Worm (Caenorhabditis elegans) whole organism, midembryonic: Measurements from ENCODE around the gene F41B4.1.
"Not testable (repeated sequence)": the region's sequence is repeated elsewhere in the genome, so short reads cannot be mapped to it uniquely, and the experiment has no call there.

Experiments used
- cog-1 ChIP-seq: sonication (generic microtip); optimal IDR thresholded peaks from 2 replicates; lab custom pipeline; 2016; ENCODE audit warnings: missing genetic modification characterization, missing compliant biosample characterization
- flt-1 ChIP-seq: fragments of 200-800 bp; sonication (Bioruptor generic); IDR thresholded peaks from 2 replicates; pipeline ENCODE4 v1.3.6; 2022; ENCODE audit warnings: missing genetic modification characterization, missing compliant biosample characterization
- klf-2 ChIP-seq: fragments of 200-800 bp; sonication (Bioruptor generic); conservative IDR thresholded peaks from 2 replicates; pipeline ENCODE4 v1.3.6; 2022; ENCODE audit warnings: missing genetic modification reagents, missing genetic modification characterization, missing compliant biosample characterization
- tab-1 ChIP-seq: fragments of 200-800 bp; sonication (Bioruptor generic); IDR thresholded peaks from 2 replicates; pipeline ENCODE4 v1.3.6; 2022; ENCODE audit warnings: missing genetic modification characterization, missing compliant biosample characterization
- ztf-23 ChIP-seq: fragments of 200-800 bp; sonication (Bioruptor generic); IDR thresholded peaks from 2 replicates; pipeline ENCODE4 v1.3.6; 2022; ENCODE audit warnings: missing genetic modification reagents, missing genetic modification characterization, missing compliant biosample characterization

- not testable (repeated sequence) for TF ChIP-seq klf-2; ztf-23 (GFP tag; lab: Robert Waterston, UW); tab-1 (GFP tag; lab: Robert Waterston, UW); flt-1 (GFP tag; lab: Robert Waterston, UW); cog-1 (tag; lab: Kevin White, UChicago)
Measured at ce11 chrX:6868669-6869068, 43.0 kb upstream of the F41B4.1 start, which contains the start of gene C53B7.6.
